Worm (Caenorhabditis elegans): ENCODE results near the gene ceh-88.

ce11 chrIV:17284099-17284498 lies 44.9 kb upstream of the ceh-88 start, which contains the start of gene nra-1:
- no peak for TF ChIP-seq W03F9.2 (tag; optimal IDR thresholded peaks at IDR 0.05)
- TF ChIP-seq him-1 (tag; optimal IDR thresholded peaks at IDR 0.05): no peak
- TF ChIP-seq dao-5 (tag; optimal IDR thresholded peaks at IDR 0.05): no peak

Measured in whole organism, L4/young adult.